Worm (Caenorhabditis elegans) whole organism, young adult: Measurements from ENCODE around the gene Y41C4A.21.

ENCODE experiments used
- B0336.3 ChIP-seq: fragments of 200-800 bp; sonication (Bioruptor generic); IDR thresholded peaks from 2 replicates; pipeline ENCODE4 v1.3.6; 2022; ENCODE audit warnings: missing genetic modification characterization, missing compliant biosample characterization
- F10E7.11 ChIP-seq: sonication (generic microtip); optimal IDR thresholded peaks from 2 replicates; lab custom pipeline; 2017; ENCODE audit warnings: mild to moderate bottlenecking, missing genetic modification characterization, moderate library complexity, missing compliant biosample characterization
- F22D6.2 ChIP-seq: sonication (generic microtip); optimal IDR thresholded peaks from 2 replicates; lab custom pipeline; 2016; ENCODE audit warnings: mild to moderate bottlenecking, missing genetic modification characterization, missing compliant biosample characterization
- F52B5.7 ChIP-seq: sonication (generic microtip); optimal IDR thresholded peaks from 2 replicates; lab custom pipeline; 2016; ENCODE audit warnings: mild to moderate bottlenecking, missing genetic modification characterization, missing compliant biosample characterization
- K11D2.4 ChIP-seq: fragments of 200-800 bp; sonication (Bioruptor generic); IDR thresholded peaks from 2 replicates; pipeline ENCODE4 v1.3.6; 2022; ENCODE audit warnings: missing genetic modification reagents, missing genetic modification characterization, missing compliant biosample characterization
- K12H6.12 ChIP-seq: fragments of 200-800 bp; sonication (Bioruptor generic); optimal IDR thresholded peaks from 2 replicates; lab custom pipeline; 2018; ENCODE audit warnings: mild to moderate bottlenecking, missing genetic modification characterization, missing compliant biosample characterization
- T07F8.4 ChIP-seq: sonication (generic microtip); optimal IDR thresholded peaks from 2 replicates; lab custom pipeline; 2016; ENCODE audit warnings: mild to moderate bottlenecking, missing genetic modification characterization, moderate library complexity, missing compliant biosample characterization
- T26A5.8 ChIP-seq: sonication (generic microtip); optimal IDR thresholded peaks from 2 replicates; lab custom pipeline; 2016; ENCODE audit warnings: missing genetic modification characterization, missing compliant biosample characterization
- Y56A3A.18 ChIP-seq: fragments of 200-800 bp; sonication (Bioruptor generic); IDR thresholded peaks from 2 replicates; pipeline ENCODE4 v1.3.6; 2022; ENCODE audit warnings: missing genetic modification reagents, missing genetic modification characterization, missing compliant biosample characterization
- ZK185.1 ChIP-seq: sonication (generic microtip); optimal IDR thresholded peaks from 2 replicates; lab custom pipeline; 2016; ENCODE audit warnings: mild to moderate bottlenecking, missing genetic modification characterization, missing compliant biosample characterization; ENCODE audit not compliant: poor library complexity, severe bottlenecking
- atf-7 ChIP-seq: sonication (generic microtip); optimal IDR thresholded peaks from 2 replicates; lab custom pipeline; 2017; ENCODE audit warnings: mild to moderate bottlenecking, missing genetic modification characterization, missing compliant biosample characterization
- athp-1 ChIP-seq: sonication (generic microtip); optimal IDR thresholded peaks from 2 replicates; lab custom pipeline; 2017; ENCODE audit warnings: mild to moderate bottlenecking, missing genetic modification characterization, missing compliant biosample characterization
- attf-5 ChIP-seq: fragments of 200-800 bp; sonication (Bioruptor generic); optimal IDR thresholded peaks from 2 replicates; lab custom pipeline; 2018; ENCODE audit warnings: mild to moderate bottlenecking, missing genetic modification characterization, missing compliant biosample characterization
- bed-1 ChIP-seq: fragments of 200-800 bp; sonication (Bioruptor generic); IDR thresholded peaks from 2 replicates; pipeline ENCODE4 v1.3.6; 2022; ENCODE audit warnings: missing genetic modification reagents, missing genetic modification characterization, missing compliant biosample characterization
- ceh-100 ChIP-seq: fragments of 200-800 bp; sonication (Bioruptor generic); IDR thresholded peaks from 2 replicates; pipeline ENCODE4 v1.3.6; 2022; ENCODE audit warnings: missing genetic modification reagents, missing genetic modification characterization, missing compliant biosample characterization
- ceh-27 ChIP-seq: fragments of 200-800 bp; sonication (Bioruptor generic); optimal IDR thresholded peaks from 2 replicates; lab custom pipeline; 2018; ENCODE audit warnings: mild to moderate bottlenecking, missing genetic modification characterization, moderate library complexity, missing compliant biosample characterization
- chd-7 ChIP-seq: sonication (generic microtip); optimal IDR thresholded peaks from 2 replicates; lab custom pipeline; 2016; ENCODE audit warnings: mild to moderate bottlenecking, missing genetic modification characterization, moderate library complexity, missing compliant biosample characterization
- dox-1 ChIP-seq: fragments of 200-800 bp; sonication (Bioruptor generic); IDR thresholded peaks from 2 replicates; pipeline ENCODE4 v1.3.6; 2022; ENCODE audit warnings: missing genetic modification reagents, missing genetic modification characterization, missing compliant biosample characterization
- ets-4 ChIP-seq: fragments of 200-800 bp; sonication (Bioruptor generic); optimal IDR thresholded peaks from 2 replicates; lab custom pipeline; 2018; ENCODE audit warnings: mild to moderate bottlenecking, missing genetic modification characterization, missing compliant biosample characterization
- him-1 ChIP-seq: sonication (generic microtip); optimal IDR thresholded peaks from 2 replicates; lab custom pipeline; 2016; ENCODE audit warnings: missing genotype, missing genetic modification reagents, missing genetic modification characterization, missing compliant biosample characterization
- hmg-1.2 ChIP-seq: fragments of 200-800 bp; sonication (Bioruptor generic); IDR thresholded peaks from 2 replicates; pipeline ENCODE4 v1.3.6; 2022; ENCODE audit warnings: missing genetic modification reagents, missing genetic modification characterization, missing compliant biosample characterization
- hrde-1 ChIP-seq: sonication (generic microtip); optimal IDR thresholded peaks from 2 replicates; lab custom pipeline; 2016; ENCODE audit warnings: missing genetic modification characterization, mild to moderate bottlenecking, missing compliant biosample characterization, moderate library complexity, missing genotype, missing genetic modification reagents, borderline replicate concordance
- lag-1 ChIP-seq: fragments of 200-800 bp; sonication (Bioruptor generic); IDR thresholded peaks from 2 replicates; pipeline ENCODE4 v1.3.6; 2022; ENCODE audit warnings: missing genetic modification reagents, missing genetic modification characterization, missing compliant biosample characterization
- lin-26 ChIP-seq: fragments of 200-800 bp; sonication (Bioruptor generic); IDR thresholded peaks from 2 replicates; pipeline ENCODE4 v1.3.6; 2022; ENCODE audit warnings: missing genetic modification reagents, missing genetic modification characterization, missing compliant biosample characterization
- lin-35 ChIP-seq, 3 experiments: fragments of 150-350 bp in 2 of 3; sonication (generic microtip) in 1 of 3; optimal IDR thresholded peaks; 2 replicates each; lab custom pipeline; 2014 to 2018; ENCODE audit warnings: missing biosample characterization in 3 of 3, missing genetic modification characterization in 3 of 3, missing genetic modification reagents in 3 of 3
- lin-40 ChIP-seq: sonication (generic microtip); optimal IDR thresholded peaks from 2 replicates; lab custom pipeline; 2016; ENCODE audit warnings: missing genetic modification characterization, mild to moderate bottlenecking, missing compliant biosample characterization, missing genotype, missing genetic modification reagents
- nhr-120 ChIP-seq: fragments of 200-800 bp; sonication (Bioruptor generic); IDR thresholded peaks from 2 replicates; pipeline ENCODE4 v1.3.6; 2022; ENCODE audit warnings: missing genetic modification characterization, missing compliant biosample characterization
- nhr-80 ChIP-seq: sonication (generic microtip); optimal IDR thresholded peaks from 2 replicates; lab custom pipeline; 2016; ENCODE audit warnings: missing genetic modification characterization, missing compliant biosample characterization
- nhr-90 ChIP-seq: sonication (generic microtip); optimal IDR thresholded peaks from 2 replicates; lab custom pipeline; 2016; ENCODE audit warnings: missing genotype, mild to moderate bottlenecking, missing genetic modification characterization, missing compliant biosample characterization
- pha-4 ChIP-seq: fragments of 150-350 bp; sonication (generic microtip); optimal IDR thresholded peaks from 2 replicates; lab custom pipeline; 2014; ENCODE audit warnings: missing biosample characterization, missing genetic modification reagents, missing genetic modification characterization
- rpc-1 ChIP-seq, 2 experiments: fragments of 150-350 bp in 1 of 2; sonication (generic microtip) in 1 of 2; optimal IDR thresholded peaks; 2 replicates each; lab custom pipeline; 2014 to 2018; ENCODE audit warnings: missing biosample characterization in 1 of 2, missing genetic modification characterization in 1 of 2, missing genetic modification reagents in 1 of 2, missing genotype in 1 of 2
- snpc-4 ChIP-seq, 5 experiments: fragments of 150-350 bp in 1 of 5; sonication (generic microtip) in 4 of 5; optimal IDR thresholded peaks; 2 replicates each; lab custom pipeline; 2014 to 2018; ENCODE audit warnings: missing genetic modification characterization in 5 of 5, missing biosample characterization in 3 of 5, antibody characterized with exemption in 2 of 5, mild to moderate bottlenecking in 2 of 5, missing compliant biosample characterization in 2 of 5, missing genotype in 2 of 5, moderate library complexity in 2 of 5, missing genetic modification reagents in 1 of 5
- somi-1 ChIP-seq: fragments of 200-800 bp; sonication (Bioruptor generic); optimal IDR thresholded peaks from 2 replicates; lab custom pipeline; 2018; ENCODE audit warnings: mild to moderate bottlenecking, missing genetic modification characterization, missing compliant biosample characterization
- tbp1 ChIP-seq: fragments of 200-800 bp; sonication (Bioruptor generic); optimal IDR thresholded peaks from 2 replicates; lab custom pipeline; 2018; ENCODE audit warnings: mild to moderate bottlenecking, missing genetic modification characterization, missing compliant biosample characterization
- tbx-9 ChIP-seq: sonication (generic microtip); optimal IDR thresholded peaks from 2 replicates; lab custom pipeline; 2016; ENCODE audit warnings: borderline replicate concordance, missing genetic modification characterization, inconsistent platforms, missing compliant biosample characterization
- unc-62 ChIP-seq: fragments of 150-350 bp; optimal IDR thresholded peaks from 2 replicates; lab custom pipeline; 2014; ENCODE audit warnings: missing biosample characterization, missing genetic modification reagents, missing genetic modification characterization
- xnd-1 ChIP-seq: sonication (generic microtip); optimal IDR thresholded peaks from 2 replicates; lab custom pipeline; 2016; ENCODE audit warnings: missing genotype, missing genetic modification reagents, missing genetic modification characterization, missing compliant biosample characterization
- ztf-25 ChIP-seq: fragments of 200-800 bp; sonication (Bioruptor generic); IDR thresholded peaks from 2 replicates; pipeline ENCODE4 v1.3.6; 2022; ENCODE audit warnings: missing genetic modification reagents, missing genetic modification characterization, missing compliant biosample characterization
- ztf-26 ChIP-seq: sonication (generic microtip); optimal IDR thresholded peaks from 2 replicates; lab custom pipeline; 2017; ENCODE audit warnings: missing genetic modification characterization, missing compliant biosample characterization
- ztf-28 ChIP-seq: fragments of 200-800 bp; sonication (Bioruptor generic); IDR thresholded peaks from 2 replicates; pipeline ENCODE4 v1.3.6; 2022; ENCODE audit warnings: missing genetic modification reagents, missing genetic modification characterization, missing compliant biosample characterization
- ztf-3 ChIP-seq: fragments of 200-800 bp; sonication (Bioruptor generic); optimal IDR thresholded peaks from 2 replicates; lab custom pipeline; 2018; ENCODE audit warnings: mild to moderate bottlenecking, missing genetic modification characterization, missing compliant biosample characterization

Gene Y41C4A.21

DNA sequence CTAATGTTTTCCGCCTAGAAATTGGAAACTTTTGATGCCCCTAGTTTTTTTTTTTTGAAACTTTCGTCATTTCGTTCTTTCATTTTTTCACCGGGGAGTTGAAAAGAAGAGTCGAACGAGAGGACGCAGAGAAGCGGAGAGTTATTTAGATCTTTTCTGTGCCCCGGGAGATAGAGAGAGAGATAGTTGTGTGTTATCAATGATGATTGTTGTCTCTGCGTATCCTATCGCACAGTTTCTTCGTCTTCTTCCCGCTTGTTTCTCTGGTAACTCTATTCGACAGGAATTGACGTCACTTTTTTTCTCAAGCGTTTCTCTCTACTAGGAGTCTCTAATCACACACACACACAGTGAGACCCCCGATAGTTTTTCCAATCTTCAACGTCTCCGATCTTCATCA, 42.9 kb upstream of the Y41C4A.21 start (continued):
- TF ChIP-seq bed-1 (GFP tag; lab: Robert Waterston, UW): no peak
- TF ChIP-seq F10E7.11 (tag; lab: Kevin White, UChicago): no peak
- TF ChIP-seq unc-62: no peak
- peak; percentile 59 for TF ChIP-seq attf-5 (GFP tag; lab: Kevin White, UChicago)
- TF ChIP-seq dox-1 (GFP tag; lab: Robert Waterston, UW): peak; percentile 44; the same call in 1 of the 2 replicates
- TF ChIP-seq snpc-4 (GFP tag; optimal IDR thresholded peaks at IDR 0.05; lab: Kevin White, UChicago): no peak
- peak in 1 of 4 experiments; percentile 33 for TF ChIP-seq snpc-4 (tag; optimal IDR thresholded peaks at IDR 0.05; lab: Kevin White, UChicago)
- TF ChIP-seq ztf-26: peak; percentile 9
- TF ChIP-seq hrde-1 (tag; lab: Kevin White, UChicago): no peak
- TF ChIP-seq Y56A3A.18 (GFP tag; lab: Robert Waterston, UW): peak; percentile 17; the same call in 1 of the 2 replicates
- no peak for TF ChIP-seq F52B5.7 (tag; lab: Kevin White, UChicago)
- TF ChIP-seq him-1: no peak
- no peak for TF ChIP-seq chd-7 (tag; lab: Kevin White, UChicago)
- TF ChIP-seq ztf-28 (GFP tag; lab: Robert Waterston, UW): no peak
- no peak for TF ChIP-seq ztf-25 (GFP tag; lab: Robert Waterston, UW)
- no peak for TF ChIP-seq nhr-120
- no peak for TF ChIP-seq xnd-1 (tag; lab: Kevin White, UChicago)
- peak; percentile 96 for TF ChIP-seq nhr-80 (tag; lab: Kevin White, UChicago)
- TF ChIP-seq tbx-9 (tag; lab: Kevin White, UChicago): no peak
- TF ChIP-seq ztf-3 (GFP tag; lab: Kevin White, UChicago): peak; percentile 59
- no peak for TF ChIP-seq T26A5.8 (tag; lab: Kevin White, UChicago)
- peak; percentile 95 for TF ChIP-seq atf-7
- TF ChIP-seq athp-1: no peak
- no peak for TF ChIP-seq rpc-1 (optimal IDR thresholded peaks at IDR 0.05; lab: Kevin White, UChicago)
- no peak for TF ChIP-seq rpc-1 (tag; optimal IDR thresholded peaks at IDR 0.05; lab: Kevin White, UChicago)
- TF ChIP-seq K12H6.12 (tag; lab: Kevin White, UChicago): no peak
- no peak for TF ChIP-seq ceh-27 (GFP tag; lab: Kevin White, UChicago)
- TF ChIP-seq lag-1: no peak
- TF ChIP-seq K11D2.4 (GFP tag; lab: Robert Waterston, UW): peak; percentile 36; the same call in 1 of the 2 replicates
- peak; percentile 27 for TF ChIP-seq nhr-90 (tag; lab: Kevin White, UChicago)
- no peak for TF ChIP-seq ceh-100 (GFP tag; lab: Robert Waterston, UW)
- no peak for TF ChIP-seq T07F8.4 (tag; lab: Kevin White, UChicago)
- TF ChIP-seq somi-1: peak; percentile 27
- peak; percentile 5 for TF ChIP-seq F22D6.2 (tag; lab: Kevin White, UChicago)
- 0 out of 2 replicates have a peak, but pooled peaks have one; percentile 14 for TF ChIP-seq B0336.3 (GFP tag; lab: Robert Waterston, UW)
- peak in 1 of 3 experiments; percentile 10 for TF ChIP-seq lin-35 (GFP tag; optimal IDR thresholded peaks at IDR 0.05; lab: Kevin White, UChicago)
- peak; percentile 11 for TF ChIP-seq tbp1 (GFP tag; lab: Kevin White, UChicago)
- peak; percentile 27 for TF ChIP-seq ZK185.1
- no peak for TF ChIP-seq ets-4
- TF ChIP-seq lin-40: peak; percentile 60
- no peak for TF ChIP-seq pha-4
- TF ChIP-seq hmg-1.2: peak; percentile 49; the same call in 1 of the 2 replicates
- peak; percentile 20; the same call in 1 of the 2 replicates for TF ChIP-seq lin-26
